Worm (Caenorhabditis elegans): Measurements from ENCODE around the gene degt-1.

ce11 chrV:10578226-10578625 is 38.1 kb downstream of the degt-1 start, which contains the start of gene mics-1:
- TF ChIP-seq ama-1 (optimal IDR thresholded peaks at IDR 0.05) (no peak), hmg-4 (GFP tag; optimal IDR thresholded peaks at IDR 0.05) (no peak), tra-4 (tag; optimal IDR thresholded peaks at IDR 0.05) (no peak), scrt-1 (GFP tag; IDR thresholded peaks at IDR 0.05) (no peak), hmbx-1 (tag; optimal IDR thresholded peaks at IDR 0.05) (no peak), pes-1 (GFP tag; IDR thresholded peaks at IDR 0.05) (no peak)
